Worm (Caenorhabditis elegans) whole organism, L1 larva: Measurements from ENCODE around the gene gst-26.

Experiments
- nhr-90 ChIP-seq: sonication (generic microtip); optimal IDR thresholded peaks from 2 replicates; lab custom pipeline; 2016; ENCODE audit warnings: mild to moderate bottlenecking, missing genetic modification characterization, missing compliant biosample characterization; ENCODE audit not compliant: poor library complexity
- pax-3 ChIP-seq: fragments of 200-800 bp; sonication (Bioruptor generic); optimal IDR thresholded peaks from 2 replicates; lab custom pipeline; 2018; ENCODE audit warnings: mild to moderate bottlenecking, missing genetic modification characterization, moderate library complexity, missing compliant biosample characterization
- unc-86 ChIP-seq: sonication (generic microtip); optimal IDR thresholded peaks from 2 replicates; lab custom pipeline; 2016; ENCODE audit warnings: missing genetic modification characterization, missing compliant biosample characterization

ce11 chrII:15195346-15195745 lies 31.0 kb upstream of the gst-26 start:
- no peak for TF ChIP-seq nhr-90 (tag; lab: Kevin White, UChicago)
- TF ChIP-seq pax-3 (tag; lab: Kevin White, UChicago), result no peak
- TF ChIP-seq unc-86 (tag; lab: Kevin White, UChicago), result no peak
